Worm (Caenorhabditis elegans) whole organism, mixed stage, embryonic: ENCODE results near the gene Y51H7BR.8.

ENCODE experiments used
- ces-1 ChIP-seq: fragments of 150-350 bp; optimal IDR thresholded peaks from 2 replicates; lab custom pipeline; 2014; ENCODE audit warnings: missing biosample characterization, missing genetic modification reagents, missing genetic modification characterization
- elt-3 ChIP-seq: fragments of 150-350 bp; optimal IDR thresholded peaks from 2 replicates; lab custom pipeline; 2014; ENCODE audit warnings: missing biosample characterization, missing genetic modification characterization
- flh-1 ChIP-seq: fragments of 200-800 bp; sonication (Bioruptor generic); optimal IDR thresholded peaks from 2 replicates; lab custom pipeline; 2018; ENCODE audit warnings: mild to moderate bottlenecking, missing genetic modification characterization, moderate library complexity, missing compliant biosample characterization
- lin-13 ChIP-seq: fragments of 150-350 bp; optimal IDR thresholded peaks from 2 replicates; lab custom pipeline; 2014; ENCODE audit warnings: missing biosample characterization, missing genetic modification characterization
- lsy-2 ChIP-seq: fragments of 150-350 bp; optimal IDR thresholded peaks from 2 replicates; lab custom pipeline; 2014; ENCODE audit warnings: missing biosample characterization, missing genetic modification characterization
- mab-5 ChIP-seq: fragments of 150-350 bp; optimal IDR thresholded peaks from 2 replicates; lab custom pipeline; 2014; ENCODE audit warnings: missing biosample characterization, missing genetic modification characterization
- mep-1 ChIP-seq: fragments of 150-350 bp; optimal IDR thresholded peaks from 2 replicates; lab custom pipeline; 2017; ENCODE audit warnings: missing biosample characterization, missing genetic modification reagents, missing genetic modification characterization, inconsistent platforms
- nhr-2 ChIP-seq: fragments of 150-350 bp; optimal IDR thresholded peaks from 2 replicates; lab custom pipeline; 2014; ENCODE audit warnings: missing biosample characterization, missing genetic modification characterization
- nhr-237 ChIP-seq: fragments of 150-350 bp; optimal IDR thresholded peaks from 2 replicates; lab custom pipeline; 2014; ENCODE audit warnings: missing biosample characterization, missing genetic modification characterization
- nhr-76 ChIP-seq: sonication (generic microtip); optimal IDR thresholded peaks from 2 replicates; lab custom pipeline; 2017; ENCODE audit warnings: missing biosample characterization, missing genetic modification characterization
- snpc-4 ChIP-seq: fragments of 150-350 bp; optimal IDR thresholded peaks from 2 replicates; lab custom pipeline; 2014; ENCODE audit warnings: missing biosample characterization, missing genetic modification characterization

DNA sequence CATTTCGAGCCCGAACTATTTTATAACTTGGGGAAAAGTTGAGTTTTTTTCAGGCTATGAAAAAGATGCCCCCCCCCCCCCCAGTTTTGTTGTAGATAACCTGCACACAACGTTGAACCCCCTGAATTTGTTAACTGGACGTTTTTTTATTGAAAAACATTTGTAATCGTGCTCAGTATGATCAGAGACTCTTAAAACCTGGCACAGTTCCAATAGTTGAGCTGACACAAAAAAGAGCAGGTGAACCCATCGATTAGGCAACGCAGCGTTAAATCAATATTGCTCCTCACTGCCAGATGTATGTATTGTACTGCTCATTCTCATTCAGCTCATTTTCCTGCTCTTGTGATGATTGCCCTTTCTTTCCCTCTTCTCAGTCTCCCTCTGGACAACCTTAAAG, 26.6 kb downstream of the Y51H7BR.8 start, which contains the start of gene K05F6.12:
- TF ChIP-seq nhr-237 = no peak
- no peak for TF ChIP-seq elt-3 (tag; lab: Kevin White, UChicago)
- no peak for TF ChIP-seq nhr-76 (tag; lab: Kevin White, UChicago)
- no peak for TF ChIP-seq ces-1 (GFP tag; lab: Kevin White, UChicago)
- no peak for TF ChIP-seq mab-5 (tag; lab: Kevin White, UChicago)
- no peak for TF ChIP-seq mep-1 (tag; lab: Kevin White, UChicago)
- no peak for TF ChIP-seq snpc-4 (tag; lab: Kevin White, UChicago)
- no peak for TF ChIP-seq lin-13
- TF ChIP-seq flh-1 (GFP tag; lab: Kevin White, UChicago) = no peak
- no peak for TF ChIP-seq lsy-2 (tag; lab: Kevin White, UChicago)
- no peak for TF ChIP-seq nhr-2 (tag; lab: Kevin White, UChicago)
